Worm (Caenorhabditis elegans): ENCODE measurements around the gene attf-2.

- no peak for TF ChIP-seq flh-1 (GFP tag; optimal IDR thresholded peaks at IDR 0.05)
- no peak for TF ChIP-seq ces-1 (GFP tag; optimal IDR thresholded peaks at IDR 0.05)
- TF ChIP-seq lsy-2 (tag; optimal IDR thresholded peaks at IDR 0.05), result no peak
- no peak for TF ChIP-seq elt-3 (tag; optimal IDR thresholded peaks at IDR 0.05)
- no peak for TF ChIP-seq snpc-4 (tag; optimal IDR thresholded peaks at IDR 0.05)
- no peak for TF ChIP-seq unc-39 (tag; optimal IDR thresholded peaks at IDR 0.05)
- no peak for TF ChIP-seq nhr-237 (tag; optimal IDR thresholded peaks at IDR 0.05)
Measured at ce11 chrV:7159391-7159790, 36.5 kb downstream of the attf-2 start, which contains the start of gene str-204.

Data from whole organism, mixed stage, embryonic.